Fruit fly (Drosophila melanogaster): ENCODE data around the gene CG1275.
A peak's percentile ranks its signal among the peaks of the same experiment; 100 is the strongest.

The CG1275 gene

DNA sequence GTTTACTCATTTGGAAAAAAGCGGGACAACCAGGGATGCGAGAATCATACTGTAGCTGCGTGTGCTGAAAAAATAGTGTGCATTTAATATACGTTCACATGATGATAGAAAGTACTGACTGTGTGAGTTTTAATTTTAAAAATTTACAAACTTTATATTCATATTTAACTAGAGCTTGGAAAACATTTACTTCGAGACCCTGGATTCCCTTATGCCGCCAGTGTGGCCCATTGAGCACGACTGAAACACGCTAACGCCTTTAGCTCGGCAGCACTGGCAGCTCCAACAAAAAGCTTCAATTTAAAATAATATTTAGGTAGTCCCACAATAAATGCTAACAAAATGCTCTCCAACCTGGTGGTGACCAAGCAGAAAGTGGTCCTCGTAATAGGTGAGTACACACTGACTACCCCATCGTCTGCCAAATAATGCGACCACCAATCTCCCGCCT, at the start of gene CG1275, which contains the start of gene Elp5:
CG1275 (minus strand) TSS at position 12 of the 451 bp plus-strand sequence.
Elp5 (plus strand) TSS at position 45 of the 451 bp plus-strand sequence.
- TF ChIP-seq Ets21C (GFP tag; optimal IDR thresholded peaks at IDR 0.05) (peak; percentile 98), Sox14 (GFP tag; optimal IDR thresholded peaks at IDR 0.05) (peak; percentile 99), CG11294 (GFP tag; IDR thresholded peaks at IDR 0.05) (peak; percentile 99), vri (GFP tag; optimal IDR thresholded peaks at IDR 0.05) (peak; percentile 97), CG6854 (GFP tag; optimal IDR thresholded peaks at IDR 0.05) (peak; percentile 95), Sox102F (GFP tag; optimal IDR thresholded peaks at IDR 0.05) (peak; percentile 99), achi (GFP tag; optimal IDR thresholded peaks at IDR 0.05) (peak; percentile 98), CG3032 (tag; optimal IDR thresholded peaks at IDR 0.05) (peak; percentile 99), Gug (GFP tag; IDR thresholded peaks at IDR 0.05) (peak; percentile 99), Hr39 (GFP tag; optimal IDR thresholded peaks at IDR 0.05) (peak; percentile 99), acj6 (GFP tag; optimal IDR thresholded peaks at IDR 0.05) (peak; percentile 99), salr (GFP tag; optimal IDR thresholded peaks at IDR 0.05) (peak; percentile 97 to 98), CG11762 (GFP tag; optimal IDR thresholded peaks at IDR 0.05; ENCODE audit: insufficient read depth) (peak; percentile 95), CG8632 (GFP tag; optimal IDR thresholded peaks at IDR 0.05) (peak; percentile 98), CG31627 (GFP tag; optimal IDR thresholded peaks at IDR 0.05) (peak; percentile 99), dac (GFP tag; optimal IDR thresholded peaks at IDR 0.05) (peak; percentile 98), lz (GFP tag; optimal IDR thresholded peaks at IDR 0.05) (peak; percentile 99), CG10669 (GFP tag; optimal IDR thresholded peaks at IDR 0.05) (peak; percentile 98), OdsH (GFP tag; optimal IDR thresholded peaks at IDR 0.05) (peak; percentile 99), CG4318 (GFP tag; optimal IDR thresholded peaks at IDR 0.05) (peak; percentile 98), CG34406 (GFP tag; optimal IDR thresholded peaks at IDR 0.05) (peak; percentile 98), CG6808 (GFP tag; optimal IDR thresholded peaks at IDR 0.05) (peak; percentile 100), Met (GFP tag; optimal IDR thresholded peaks at IDR 0.05) (peak; percentile 99), CG10631 (GFP tag; optimal IDR thresholded peaks at IDR 0.05) (peak; percentile 99), Smox (GFP tag; optimal IDR thresholded peaks at IDR 0.05) (peak; percentile 98), Lpt (GFP tag; optimal IDR thresholded peaks at IDR 0.05) (peak; percentile 99), CG32006 (GFP tag; optimal IDR thresholded peaks at IDR 0.05) (peak; percentile 99), net (GFP tag; optimal IDR thresholded peaks at IDR 0.05) (peak; percentile 99), spab (GFP tag; optimal IDR thresholded peaks at IDR 0.05) (peak; percentile 95), Ets96B (tag; optimal IDR thresholded peaks at IDR 0.05) (peak; percentile 96), CG9139 (GFP tag; optimal IDR thresholded peaks at IDR 0.05) (peak; percentile 97), CG8319 (GFP tag; optimal IDR thresholded peaks at IDR 0.05) (peak; percentile 98), cyc (GFP tag; optimal IDR thresholded peaks at IDR 0.05) (peak; percentile 98), Eip93F (GFP tag; optimal IDR thresholded peaks at IDR 0.05) (peak; percentile 95), Hr38 (GFP tag; optimal IDR thresholded peaks at IDR 0.05) (peak; percentile 88), CG6163 (GFP tag; IDR thresholded peaks at IDR 0.05) (peak; percentile 100), pdm3 (GFP tag; optimal IDR thresholded peaks at IDR 0.05) (peak; percentile 99), CG1621 (tag; optimal IDR thresholded peaks at IDR 0.05) (peak; percentile 98), eg (GFP tag; IDR thresholded peaks at IDR 0.05) (peak; percentile 100), Eip78C (GFP tag) (peak; percentile 100), CG11902 (GFP tag; optimal IDR thresholded peaks at IDR 0.05) (peak; percentile 96), Eip75B (GFP tag; optimal IDR thresholded peaks at IDR 0.05) (peak; percentile 99), fkh (GFP tag; optimal IDR thresholded peaks at IDR 0.05) (peak; percentile 97), Hr4 (GFP tag; optimal IDR thresholded peaks at IDR 0.05) (peak; percentile 99), topi (GFP tag; optimal IDR thresholded peaks at IDR 0.05) (peak; percentile 98), dsx (GFP tag; optimal IDR thresholded peaks at IDR 0.05; ENCODE audit: poor library complexity, severe bottlenecking) (peak; percentile 97), svp (GFP tag) (peak; percentile 100), Sox15 (GFP tag; optimal IDR thresholded peaks at IDR 0.05) (peak; percentile 98), CG7368 (GFP tag; optimal IDR thresholded peaks at IDR 0.05) (peak; percentile 92), fd59A (GFP tag; optimal IDR thresholded peaks at IDR 0.05) (peak; percentile 98), CG6276 (GFP tag; optimal IDR thresholded peaks at IDR 0.05) (peak; percentile 95), CG6792 (GFP tag; optimal IDR thresholded peaks at IDR 0.05) (peak; percentile 98)
